Fruit fly (Drosophila melanogaster): ENCODE data around the gene yip7.

Gene yip7

dm6 chr3L:5993701-5994499 lies 41.1 kb upstream of the yip7 start (continued):
- TF ChIP-seq CG4730 (GFP tag; IDR thresholded peaks at IDR 0.05) (no peak), CG7928 (GFP tag; optimal IDR thresholded peaks at IDR 0.05) (no peak), Hand (GFP tag; optimal IDR thresholded peaks at IDR 0.05) (no peak), CG31441 (GFP tag; IDR thresholded peaks at IDR 0.05) (peak; percentile 54), oc (tag; optimal IDR thresholded peaks at IDR 0.05) (no peak), caup (GFP tag; optimal IDR thresholded peaks at IDR 0.05; ENCODE audit: severe bottlenecking) (no peak), Bteb2 (GFP tag; optimal IDR thresholded peaks at IDR 0.05) (no peak), tgo (GFP tag; IDR thresholded peaks at IDR 0.05) (no peak), HLH4C (GFP tag; IDR thresholded peaks at IDR 0.05; ENCODE audit: partially characterized antibody) (no peak), dmrt11E (tag; optimal IDR thresholded peaks at IDR 0.05) (peak; percentile 44), Six4 (GFP tag; optimal IDR thresholded peaks at IDR 0.05) (no peak), CG4820 (GFP tag; optimal IDR thresholded peaks at IDR 0.05) (no peak), Aef1 (GFP tag; IDR thresholded peaks at IDR 0.05) (no peak), esg (GFP tag; conservative IDR thresholded peaks at IDR 0.05) (no peak), trh (GFP tag; optimal IDR thresholded peaks at IDR 0.05) (no peak), lola (GFP tag; optimal IDR thresholded peaks at IDR 0.05) (peak in 1 of 3 experiments; percentile 69), mam (GFP tag; optimal IDR thresholded peaks at IDR 0.05) (no peak), Dad (GFP tag; optimal IDR thresholded peaks at IDR 0.05) (no peak), CG16863 (GFP tag; optimal IDR thresholded peaks at IDR 0.05) (no peak), lbe (GFP tag; optimal IDR thresholded peaks at IDR 0.05) (no peak), schlank (tag; optimal IDR thresholded peaks at IDR 0.05) (no peak), MTF-1 (GFP tag; optimal IDR thresholded peaks at IDR 0.05; ENCODE audit: borderline replicate concordance) (no peak), CG6175 (GFP tag; IDR thresholded peaks at IDR 0.05) (no peak), tx (GFP tag; optimal IDR thresholded peaks at IDR 0.05) (no peak), CG10543 (GFP tag; optimal IDR thresholded peaks at IDR 0.05) (no peak), BEAF-32 (GFP tag; optimal IDR thresholded peaks at IDR 0.05) (peak; percentile 37), Eip74EF (GFP tag; optimal IDR thresholded peaks at IDR 0.05) (no peak), ems (GFP tag; optimal IDR thresholded peaks at IDR 0.05) (no peak), Hmr (GFP tag; optimal IDR thresholded peaks at IDR 0.05) (no peak), her (GFP tag; optimal IDR thresholded peaks at IDR 0.05) (no peak), CG17328 (GFP tag; IDR thresholded peaks at IDR 0.05) (no peak), row (GFP tag; IDR thresholded peaks at IDR 0.05) (peak; percentile 17; the same call in 1 of the 3 replicates), phol (tag; optimal IDR thresholded peaks at IDR 0.05) (peak; percentile 25), ranshi (GFP tag; IDR thresholded peaks at IDR 0.05) (no peak), CG43689 (GFP tag; IDR thresholded peaks at IDR 0.05) (no peak), Abd-B (GFP tag; optimal IDR thresholded peaks at IDR 0.05) (no peak), HLH3B (GFP tag; IDR thresholded peaks at IDR 0.05) (no peak), CG11456 (GFP tag; IDR thresholded peaks at IDR 0.05) (no peak), CG17568 (GFP tag; optimal IDR thresholded peaks at IDR 0.05) (no peak), CG7987 (GFP tag; optimal IDR thresholded peaks at IDR 0.05) (no peak), run (tag; optimal IDR thresholded peaks at IDR 0.05) (no peak), Dll (GFP tag; IDR thresholded peaks at IDR 0.05; ENCODE audit: partially characterized antibody) (peak; percentile 60), emc (GFP tag; optimal IDR thresholded peaks at IDR 0.05) (no peak), CG30431 (GFP tag; optimal IDR thresholded peaks at IDR 0.05) (no peak), Med (GFP tag) (peak; percentile 24), CG13424 (tag; optimal IDR thresholded peaks at IDR 0.05) (peak; percentile 8), dpn (GFP tag; optimal IDR thresholded peaks at IDR 0.05) (no peak), CG34376 (GFP tag; optimal IDR thresholded peaks at IDR 0.05) (no peak), D19B (GFP tag; optimal IDR thresholded peaks at IDR 0.05) (no peak)
